Worm (Caenorhabditis elegans) whole organism, late embryonic: ENCODE data around the gene Y55F3BR.10.

Experiments used
- C38D4.7 ChIP-seq: fragments of 200-800 bp; sonication (Bioruptor generic); optimal IDR thresholded peaks from 2 replicates; lab custom pipeline; 2018; ENCODE audit warnings: mild to moderate bottlenecking, missing genetic modification characterization, moderate library complexity, missing compliant biosample characterization
- F13H6.1 ChIP-seq: sonication (generic microtip); optimal IDR thresholded peaks from 2 replicates; lab custom pipeline; 2016; ENCODE audit warnings: missing genetic modification characterization, missing compliant biosample characterization
- K09A11.1 ChIP-seq: sonication (generic microtip); optimal IDR thresholded peaks from 2 replicates; lab custom pipeline; 2017; ENCODE audit warnings: antibody characterized with exemption, mild to moderate bottlenecking, missing genetic modification characterization, missing compliant biosample characterization; ENCODE audit not compliant: insufficient read depth
- T23F11.4 ChIP-seq: fragments of 200-800 bp; sonication (Bioruptor generic); optimal IDR thresholded peaks from 2 replicates; lab custom pipeline; 2018; ENCODE audit warnings: mild to moderate bottlenecking, missing genetic modification characterization, missing compliant biosample characterization
- Y22D7AL.16 ChIP-seq: sonication (generic microtip); optimal IDR thresholded peaks from 2 replicates; lab custom pipeline; 2016; ENCODE audit warnings: missing genetic modification characterization, missing compliant biosample characterization
- ama-1 ChIP-seq: fragments of 150-350 bp; optimal IDR thresholded peaks from 2 replicates; lab custom pipeline; 2014
- ceh-14 ChIP-seq: sonication (generic microtip); optimal IDR thresholded peaks from 2 replicates; lab custom pipeline; 2016; ENCODE audit warnings: missing genotype, missing genetic modification characterization, missing compliant biosample characterization
- ceh-19 ChIP-seq: fragments of 200-800 bp; sonication (Bioruptor generic); optimal IDR thresholded peaks from 2 replicates; lab custom pipeline; 2018; ENCODE audit warnings: mild to moderate bottlenecking, missing genetic modification characterization, missing compliant biosample characterization
- ceh-2 ChIP-seq: sonication (generic microtip); optimal IDR thresholded peaks from 2 replicates; lab custom pipeline; 2016; ENCODE audit warnings: missing genotype, missing genetic modification characterization, missing compliant biosample characterization
- ceh-30 ChIP-seq: fragments of 150-350 bp; optimal IDR thresholded peaks from 2 replicates; lab custom pipeline; 2014; ENCODE audit warnings: missing biosample characterization, missing genetic modification characterization
- ceh-31 ChIP-seq: sonication (generic microtip); optimal IDR thresholded peaks from 2 replicates; lab custom pipeline; 2016; ENCODE audit warnings: missing genetic modification characterization, missing compliant biosample characterization
- ceh-34 ChIP-seq: sonication (generic microtip); optimal IDR thresholded peaks from 2 replicates; lab custom pipeline; 2016; ENCODE audit warnings: mild to moderate bottlenecking, missing genetic modification characterization, missing compliant biosample characterization
- ceh-48 ChIP-seq: sonication (generic microtip); optimal IDR thresholded peaks from 2 replicates; lab custom pipeline; 2016; ENCODE audit warnings: missing genetic modification characterization, inconsistent platforms, missing compliant biosample characterization
- ceh-6 ChIP-seq: fragments of 200-800 bp; sonication (Bioruptor generic); optimal IDR thresholded peaks from 2 replicates; lab custom pipeline; 2018; ENCODE audit warnings: mild to moderate bottlenecking, missing genetic modification characterization, missing compliant biosample characterization
- ceh-9 ChIP-seq: sonication (generic microtip); optimal IDR thresholded peaks from 2 replicates; lab custom pipeline; 2016; ENCODE audit warnings: mild to moderate bottlenecking, missing genetic modification characterization, inconsistent platforms, missing compliant biosample characterization
- che-1 ChIP-seq: sonication (generic microtip); optimal IDR thresholded peaks from 2 replicates; lab custom pipeline; 2016; ENCODE audit warnings: mild to moderate bottlenecking, missing genetic modification characterization, missing compliant biosample characterization
- dve-1 ChIP-seq: sonication (generic microtip); optimal IDR thresholded peaks from 2 replicates; lab custom pipeline; 2017; ENCODE audit warnings: antibody characterized with exemption, mild to moderate bottlenecking, missing genetic modification characterization, missing compliant biosample characterization
- elt-4 ChIP-seq: sonication (generic microtip); optimal IDR thresholded peaks from 2 replicates; lab custom pipeline; 2016; ENCODE audit warnings: missing genetic modification characterization, missing compliant biosample characterization
- eyg-1 ChIP-seq: sonication (generic microtip); optimal IDR thresholded peaks from 2 replicates; lab custom pipeline; 2016; ENCODE audit warnings: missing genotype, missing genetic modification characterization, missing compliant biosample characterization
- gmeb-2 ChIP-seq: sonication (generic microtip); optimal IDR thresholded peaks from 2 replicates; lab custom pipeline; 2016; ENCODE audit warnings: missing genetic modification characterization, inconsistent platforms, missing compliant biosample characterization
- hlh-13 ChIP-seq: fragments of 200-800 bp; sonication (Bioruptor generic); optimal IDR thresholded peaks from 2 replicates; lab custom pipeline; 2018; ENCODE audit warnings: mild to moderate bottlenecking, missing genetic modification characterization, missing compliant biosample characterization
- hlh-15 ChIP-seq: sonication (generic microtip); optimal IDR thresholded peaks from 2 replicates; lab custom pipeline; 2016; ENCODE audit warnings: missing genetic modification characterization, missing compliant biosample characterization
- hlh-30 ChIP-seq: sonication (generic microtip); optimal IDR thresholded peaks from 2 replicates; lab custom pipeline; 2017; ENCODE audit warnings: antibody characterized with exemption, missing genetic modification characterization, missing compliant biosample characterization; ENCODE audit not compliant: insufficient read depth
- hlh-6 ChIP-seq: sonication (generic microtip); optimal IDR thresholded peaks from 2 replicates; lab custom pipeline; 2016; ENCODE audit warnings: missing genotype, missing genetic modification characterization, missing compliant biosample characterization
- hlh-8 ChIP-seq: sonication (generic microtip); optimal IDR thresholded peaks from 2 replicates; lab custom pipeline; 2016; ENCODE audit warnings: missing genotype, missing genetic modification characterization, missing compliant biosample characterization
- lim-6 ChIP-seq: sonication (generic microtip); optimal IDR thresholded peaks from 2 replicates; lab custom pipeline; 2016; ENCODE audit warnings: missing genetic modification characterization, missing compliant biosample characterization
- madf-2 ChIP-seq: sonication (generic microtip); optimal IDR thresholded peaks from 2 replicates; lab custom pipeline; 2017; ENCODE audit warnings: missing genetic modification characterization, missing compliant biosample characterization
- nfya-1 ChIP-seq: sonication (generic microtip); optimal IDR thresholded peaks from 2 replicates; lab custom pipeline; 2017; ENCODE audit warnings: missing genetic modification characterization, mild to moderate bottlenecking, missing compliant biosample characterization, antibody characterized with exemption, moderate library complexity
- nhr-11 ChIP-seq: fragments of 150-350 bp; optimal IDR thresholded peaks from 2 replicates; lab custom pipeline; 2014; ENCODE audit warnings: missing biosample characterization, missing genetic modification characterization
- npax-4 ChIP-seq: sonication (generic microtip); optimal IDR thresholded peaks from 2 replicates; lab custom pipeline; 2016; ENCODE audit warnings: missing genetic modification characterization, missing compliant biosample characterization
- odd-2 ChIP-seq: sonication (generic microtip); optimal IDR thresholded peaks from 2 replicates; lab custom pipeline; 2017; ENCODE audit warnings: antibody characterized with exemption, mild to moderate bottlenecking, missing genetic modification characterization, missing compliant biosample characterization
- pag-3 ChIP-seq: sonication (generic microtip); optimal IDR thresholded peaks from 2 replicates; lab custom pipeline; 2016; ENCODE audit warnings: missing compliant biosample characterization, missing genetic modification characterization, borderline replicate concordance
- pat-9 ChIP-seq: fragments of 200-800 bp; sonication (Bioruptor generic); optimal IDR thresholded peaks from 2 replicates; lab custom pipeline; 2018; ENCODE audit warnings: mild to moderate bottlenecking, missing genetic modification characterization, moderate library complexity, missing compliant biosample characterization
- pha-4 ChIP-seq: fragments of 150-350 bp; optimal IDR thresholded peaks from 2 replicates; lab custom pipeline; 2018; ENCODE audit warnings: missing biosample characterization, missing genetic modification reagents, missing genetic modification characterization
- pqm-1 ChIP-seq: sonication (generic microtip); optimal IDR thresholded peaks from 2 replicates; lab custom pipeline; 2016; ENCODE audit warnings: missing genetic modification characterization, missing compliant biosample characterization
- ref-2 ChIP-seq: sonication (generic microtip); optimal IDR thresholded peaks from 2 replicates; lab custom pipeline; 2016; ENCODE audit warnings: missing genetic modification characterization, missing compliant biosample characterization
- rnt-1 ChIP-seq: sonication (generic microtip); optimal IDR thresholded peaks from 2 replicates; lab custom pipeline; 2016; ENCODE audit warnings: missing genetic modification characterization, missing compliant biosample characterization
- sdc-2 ChIP-seq: sonication (generic microtip); optimal IDR thresholded peaks from 2 replicates; lab custom pipeline; 2016; ENCODE audit warnings: missing genotype, missing genetic modification characterization, missing compliant biosample characterization
- sox-2 ChIP-seq: fragments of 200-800 bp; sonication (Bioruptor generic); IDR thresholded peaks from 2 replicates; pipeline ENCODE4 v1.3.6; 2022; ENCODE audit warnings: missing genetic modification reagents, missing genetic modification characterization, missing compliant biosample characterization
- sox-4 ChIP-seq: sonication (generic microtip); optimal IDR thresholded peaks from 2 replicates; lab custom pipeline; 2017; ENCODE audit warnings: mild to moderate bottlenecking, missing genetic modification characterization, inconsistent platforms, missing compliant biosample characterization
- syd-9 ChIP-seq: sonication (generic microtip); optimal IDR thresholded peaks from 2 replicates; lab custom pipeline; 2016; ENCODE audit warnings: mild to moderate bottlenecking, missing genetic modification characterization, moderate library complexity, missing compliant biosample characterization
- tbx-2 ChIP-seq: sonication (generic microtip); optimal IDR thresholded peaks from 2 replicates; lab custom pipeline; 2016; ENCODE audit warnings: missing genetic modification characterization, missing compliant biosample characterization
- tbx-7 ChIP-seq: sonication (generic microtip); optimal IDR thresholded peaks from 2 replicates; lab custom pipeline; 2016; ENCODE audit warnings: missing genotype, missing genetic modification characterization, missing compliant biosample characterization
- unc-3 ChIP-seq, 2 experiments: fragments of 200-800 bp in 1 of 2; sonication (Bioruptor generic) in 1 of 2; sonication (generic microtip) in 1 of 2; conservative IDR thresholded peaks in 1 of 2; optimal IDR thresholded peaks in 1 of 2; 2 replicates each; pipeline versions ENCODE4 v1.3.6 to Lab custom; 2016 to 2022; ENCODE audit warnings: missing compliant biosample characterization in 2 of 2, missing genetic modification characterization in 2 of 2, missing genetic modification reagents in 1 of 2
- unc-42 ChIP-seq: sonication (generic microtip); optimal IDR thresholded peaks from 2 replicates; lab custom pipeline; 2016; ENCODE audit warnings: missing genotype, missing genetic modification characterization, missing compliant biosample characterization
- unc-86 ChIP-seq: sonication (generic microtip); optimal IDR thresholded peaks from 2 replicates; lab custom pipeline; 2016; ENCODE audit warnings: missing genetic modification characterization, missing compliant biosample characterization

Y55F3BR.10 gene

DNA sequence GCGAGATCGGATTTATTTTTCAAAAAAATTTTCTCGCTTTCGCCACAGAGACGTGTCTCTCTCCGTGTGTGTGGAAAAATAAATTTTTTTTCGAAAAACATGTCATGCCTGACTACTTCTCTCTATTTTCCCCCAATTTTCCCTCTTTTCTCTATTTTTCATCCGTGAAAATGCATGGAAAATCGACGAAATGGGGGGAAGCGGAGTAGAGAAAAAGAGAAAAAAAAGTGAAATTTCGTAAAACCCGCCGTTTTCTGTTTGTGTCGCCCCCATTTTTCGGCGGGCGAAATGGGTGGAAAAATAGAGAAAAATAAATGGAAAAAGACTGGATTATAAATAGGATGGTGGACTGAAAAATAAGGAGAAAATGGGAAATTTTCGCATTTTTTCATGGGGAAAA is 1.3 kb downstream of the Y55F3BR.10 start:
- TF ChIP-seq ceh-6 (GFP tag; lab: Kevin White, UChicago) (no peak), nfya-1 (tag; lab: Kevin White, UChicago) (peak; percentile 15)

DNA sequence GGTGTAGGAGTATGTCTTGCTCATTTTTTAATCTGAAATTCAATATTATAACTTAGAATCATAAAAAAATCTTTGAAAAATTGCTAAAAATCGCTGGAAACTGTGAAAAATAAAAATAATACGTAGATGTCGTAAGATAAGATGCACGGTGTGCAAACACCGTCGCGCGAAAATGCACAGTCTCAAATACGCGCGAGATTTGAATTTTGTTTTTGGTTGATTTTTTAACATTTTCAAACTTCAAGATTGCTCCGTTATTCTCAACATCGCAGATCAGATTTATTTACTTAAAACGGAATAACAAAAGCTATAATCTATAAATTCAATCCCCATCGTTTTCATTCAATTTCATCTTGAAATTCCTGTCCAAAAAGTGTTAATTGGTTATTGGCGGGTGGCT is 9.9 kb downstream of the Y55F3BR.10 start, which contains the start of gene Y55F3BR.6:
Gene Y55F3BR.6, minus strand, starts transcription at position 32 of the 400 bp plus-strand sequence.
- TF ChIP-seq pqm-1 (no peak), tbx-7 (no peak), pha-4 (tag; lab: Kevin White, UChicago) (no peak), ceh-48 (tag; lab: Kevin White, UChicago) (no peak), nhr-11 (tag; lab: Kevin White, UChicago) (no peak), eyg-1 (tag; lab: Kevin White, UChicago) (no peak), T23F11.4 (GFP tag; lab: Kevin White, UChicago) (no peak), ceh-14 (no peak), lim-6 (no peak), madf-2 (tag; lab: Kevin White, UChicago) (no peak), syd-9 (tag; lab: Kevin White, UChicago) (no peak), rnt-1 (tag; lab: Kevin White, UChicago) (no peak), unc-3 (GFP tag; conservative IDR thresholded peaks at IDR 0.05; lab: Robert Waterston, UW) (no peak), unc-3 (tag; optimal IDR thresholded peaks at IDR 0.05; lab: Kevin White, UChicago) (no peak)

DNA sequence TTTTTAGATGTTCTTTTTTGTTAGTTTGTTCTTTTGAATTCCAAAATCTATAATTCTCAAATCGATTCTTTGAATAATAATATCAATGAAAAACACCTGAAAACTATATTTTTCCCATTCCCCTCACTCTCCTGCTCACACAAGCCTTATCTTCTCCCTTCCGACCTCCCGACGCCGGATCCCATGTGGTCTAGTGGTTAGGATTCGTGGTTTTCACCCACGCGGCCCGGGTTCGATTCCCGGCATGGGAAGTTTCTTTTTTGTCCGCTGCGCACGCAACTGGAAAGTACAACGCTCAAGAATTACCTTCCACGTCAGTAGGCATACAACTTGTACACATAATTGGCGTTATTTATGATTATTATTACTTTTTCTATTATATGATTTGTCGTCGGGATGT is 10.4 kb downstream of the Y55F3BR.10 start:
- peak; percentile 61 for TF ChIP-seq ceh-6 (GFP tag; lab: Kevin White, UChicago)
- peak; percentile 69 for TF ChIP-seq unc-3 (GFP tag; conservative IDR thresholded peaks at IDR 0.05; lab: Robert Waterston, UW)
- no peak for TF ChIP-seq unc-3 (tag; optimal IDR thresholded peaks at IDR 0.05; lab: Kevin White, UChicago)
- TF ChIP-seq che-1 (tag; lab: Kevin White, UChicago): peak; percentile 53
- TF ChIP-seq nhr-11 (tag; lab: Kevin White, UChicago): no peak
- peak; percentile 36 for TF ChIP-seq ceh-31 (tag; lab: Kevin White, UChicago)
- TF ChIP-seq ceh-30: no peak
- no peak for TF ChIP-seq pag-3 (tag; lab: Kevin White, UChicago)
- TF ChIP-seq sox-2 (GFP tag; lab: Robert Waterston, UW): no peak
- no peak for TF ChIP-seq npax-4 (tag; lab: Kevin White, UChicago)
- no peak for TF ChIP-seq elt-4 (tag; lab: Kevin White, UChicago)
- TF ChIP-seq hlh-8 (tag; lab: Kevin White, UChicago): peak; percentile 26
- TF ChIP-seq sox-4: peak; percentile 58
- no peak for TF ChIP-seq lim-6
- no peak for TF ChIP-seq syd-9 (tag; lab: Kevin White, UChicago)
- TF ChIP-seq ceh-14: no peak
- TF ChIP-seq rnt-1 (tag; lab: Kevin White, UChicago): peak; percentile 31
- TF ChIP-seq sdc-2 (tag; lab: Kevin White, UChicago): no peak
- TF ChIP-seq pat-9 (tag; lab: Kevin White, UChicago): peak; percentile 16
- TF ChIP-seq ceh-2 (tag; lab: Kevin White, UChicago): no peak
- peak; percentile 14 for TF ChIP-seq ceh-34 (tag; lab: Kevin White, UChicago)
- peak; percentile 30 for TF ChIP-seq C38D4.7 (GFP tag; lab: Kevin White, UChicago)
- no peak for TF ChIP-seq ama-1 (lab: Kevin White, UChicago)
- peak; percentile 22 for TF ChIP-seq ceh-48 (tag; lab: Kevin White, UChicago)
- no peak for TF ChIP-seq hlh-15 (tag; lab: Kevin White, UChicago)
- TF ChIP-seq unc-86 (tag; lab: Kevin White, UChicago): no peak
- peak; percentile 57 for TF ChIP-seq Y22D7AL.16 (tag; lab: Kevin White, UChicago)
- no peak for TF ChIP-seq eyg-1 (tag; lab: Kevin White, UChicago)
- TF ChIP-seq pqm-1: no peak
- TF ChIP-seq hlh-6 (tag; lab: Kevin White, UChicago): peak; percentile 33
- TF ChIP-seq hlh-13 (GFP tag; lab: Kevin White, UChicago): no peak
- peak; percentile 39 for TF ChIP-seq F13H6.1 (tag; lab: Kevin White, UChicago)
- no peak for TF ChIP-seq odd-2 (tag; lab: Kevin White, UChicago)
- TF ChIP-seq unc-42 (tag; lab: Kevin White, UChicago): no peak
- no peak for TF ChIP-seq ceh-19
- TF ChIP-seq tbx-2 (tag; lab: Kevin White, UChicago): peak; percentile 34
- TF ChIP-seq dve-1 (tag; lab: Kevin White, UChicago): peak; percentile 12
- TF ChIP-seq ceh-9 (tag; lab: Kevin White, UChicago): no peak
- TF ChIP-seq gmeb-2 (tag; lab: Kevin White, UChicago): peak; percentile 58
- no peak for TF ChIP-seq hlh-30
- TF ChIP-seq madf-2 (tag; lab: Kevin White, UChicago): peak; percentile 23
- TF ChIP-seq nfya-1 (tag; lab: Kevin White, UChicago): peak; percentile 20
- TF ChIP-seq K09A11.1 (tag; lab: Kevin White, UChicago): peak; percentile 6
- peak; percentile 13 for TF ChIP-seq ref-2 (tag; lab: Kevin White, UChicago)
